Worm (Caenorhabditis elegans): ENCODE results near the gene clec-86.

Gene clec-86

ce11 chrX:7126348-7126747 is 13.3 kb upstream of the clec-86 start, which contains the start of gene ist-1:
Gene ist-1, plus strand, starts transcription at chrX:7126648.
- TF ChIP-seq pqm-1 (tag; optimal IDR thresholded peaks at IDR 0.05): no peak
- no peak for TF ChIP-seq pha-4 (tag; optimal IDR thresholded peaks at IDR 0.05)
- TF ChIP-seq aly-2 (tag; optimal IDR thresholded peaks at IDR 0.05): no peak
- no peak for TF ChIP-seq nhr-237 (tag; optimal IDR thresholded peaks at IDR 0.05)
- TF ChIP-seq ceh-9 (tag; optimal IDR thresholded peaks at IDR 0.05): no peak
- TF ChIP-seq nhr-11 (tag; optimal IDR thresholded peaks at IDR 0.05): no peak
- TF ChIP-seq mml-1 (tag; optimal IDR thresholded peaks at IDR 0.05): no peak
- TF ChIP-seq sea-2 (GFP tag; optimal IDR thresholded peaks at IDR 0.05): no peak

- TF ChIP-seq ceh-9 (tag; optimal IDR thresholded peaks at IDR 0.05): no peak
- no peak for TF ChIP-seq pha-4 (tag; optimal IDR thresholded peaks at IDR 0.05)
- TF ChIP-seq zag-1 (tag; optimal IDR thresholded peaks at IDR 0.05): no peak
- TF ChIP-seq nhr-25 (tag; optimal IDR thresholded peaks at IDR 0.05): no peak
- TF ChIP-seq nhr-12 (tag; optimal IDR thresholded peaks at IDR 0.05): no peak
These were observed 11.1 kb upstream of the clec-86 start for ce11 chrX:7128615-7129014.

- no peak for TF ChIP-seq nhr-77 (tag; optimal IDR thresholded peaks at IDR 0.05)
- TF ChIP-seq egl-27 (tag; optimal IDR thresholded peaks at IDR 0.05): no peak
- TF ChIP-seq elt-1 (tag; optimal IDR thresholded peaks at IDR 0.05): peak; percentile 17
- no peak for TF ChIP-seq snpc-4 (tag; optimal IDR thresholded peaks at IDR 0.05)
- TF ChIP-seq ceh-9 (tag; optimal IDR thresholded peaks at IDR 0.05): no peak
- TF ChIP-seq daf-12 (tag; optimal IDR thresholded peaks at IDR 0.05): no peak
- TF ChIP-seq nhr-43 (tag; optimal IDR thresholded peaks at IDR 0.05; ENCODE audit: poor library complexity, severe bottlenecking): no peak
- peak; percentile 72 for TF ChIP-seq pha-4 (tag; optimal IDR thresholded peaks at IDR 0.05)
- TF ChIP-seq nhr-25 (tag; optimal IDR thresholded peaks at IDR 0.05): peak; percentile 34
- peak; percentile 17 for TF ChIP-seq elt-2 (tag; optimal IDR thresholded peaks at IDR 0.05)
- peak; percentile 22 for TF ChIP-seq nhr-23 (tag; optimal IDR thresholded peaks at IDR 0.05)
- peak; percentile 36 for TF ChIP-seq mdl-1 (tag; optimal IDR thresholded peaks at IDR 0.05)
These were observed 10.2 kb upstream of the clec-86 start for ce11 chrX:7129460-7129859.

ce11 chrX:7131206-7131605 is 8.5 kb upstream of the clec-86 start:
- TF ChIP-seq lsy-12 (tag; optimal IDR thresholded peaks at IDR 0.05) (no peak), lin-15B (tag; optimal IDR thresholded peaks at IDR 0.05) (no peak), nhr-76 (tag; optimal IDR thresholded peaks at IDR 0.05) (no peak), unc-62 (GFP tag; optimal IDR thresholded peaks at IDR 0.05) (no peak), elt-2 (tag; optimal IDR thresholded peaks at IDR 0.05) (no peak), ztf-11 (tag; optimal IDR thresholded peaks at IDR 0.05) (no peak), elt-1 (tag; optimal IDR thresholded peaks at IDR 0.05) (no peak), egl-5 (tag; optimal IDR thresholded peaks at IDR 0.05) (no peak), sea-2 (GFP tag; optimal IDR thresholded peaks at IDR 0.05) (no peak), tbx-2 (tag; optimal IDR thresholded peaks at IDR 0.05) (no peak), zag-1 (tag; optimal IDR thresholded peaks at IDR 0.05) (no peak), pha-4 (tag; optimal IDR thresholded peaks at IDR 0.05) (no peak), nhr-43 (tag; optimal IDR thresholded peaks at IDR 0.05; ENCODE audit: poor library complexity, severe bottlenecking) (no peak), unc-39 (tag; optimal IDR thresholded peaks at IDR 0.05) (no peak), aly-2 (tag; optimal IDR thresholded peaks at IDR 0.05) (no peak), jun-1 (tag; optimal IDR thresholded peaks at IDR 0.05) (no peak), nhr-77 (tag; optimal IDR thresholded peaks at IDR 0.05) (no peak)

ce11 chrX:7140682-7141254 is 1.1 kb downstream of the clec-86 start:
- TF ChIP-seq lsy-12 (tag; optimal IDR thresholded peaks at IDR 0.05) (no peak), elt-2 (tag; optimal IDR thresholded peaks at IDR 0.05) (peak; percentile 16), nhr-12 (tag; optimal IDR thresholded peaks at IDR 0.05) (no peak)

ce11 chrX:7143515-7143914 is 3.8 kb downstream of the clec-86 start, which contains the start of gene alh-10:
Gene alh-10, minus strand, starts transcription at chrX:7143641.
- TF ChIP-seq daf-12 (tag; optimal IDR thresholded peaks at IDR 0.05) (no peak), fos-1 (tag; optimal IDR thresholded peaks at IDR 0.05) (no peak), fkh-10 (GFP tag; optimal IDR thresholded peaks at IDR 0.05) (no peak), nfya-1 (tag; optimal IDR thresholded peaks at IDR 0.05; ENCODE audit: insufficient read depth) (no peak), nhr-43 (tag; optimal IDR thresholded peaks at IDR 0.05; ENCODE audit: poor library complexity, severe bottlenecking) (no peak), nhr-23 (tag; optimal IDR thresholded peaks at IDR 0.05) (no peak), pha-4 (tag; optimal IDR thresholded peaks at IDR 0.05) (no peak), nhr-25 (tag; optimal IDR thresholded peaks at IDR 0.05) (peak; percentile 62), ceh-16 (tag; optimal IDR thresholded peaks at IDR 0.05) (no peak), nhr-11 (tag; optimal IDR thresholded peaks at IDR 0.05) (no peak), egl-27 (tag; optimal IDR thresholded peaks at IDR 0.05) (no peak), nhr-76 (tag; optimal IDR thresholded peaks at IDR 0.05) (no peak), ceh-28 (tag; optimal IDR thresholded peaks at IDR 0.05) (no peak), nhr-77 (tag; optimal IDR thresholded peaks at IDR 0.05) (no peak), ztf-4 (tag; optimal IDR thresholded peaks at IDR 0.05) (no peak), elt-1 (tag; optimal IDR thresholded peaks at IDR 0.05) (no peak), pqm-1 (tag; optimal IDR thresholded peaks at IDR 0.05) (peak; percentile 22)
